Worm (Caenorhabditis elegans): ENCODE results near the gene H23N18.6.
"Not testable (repeated sequence)": the region's sequence is repeated elsewhere in the genome, so short reads cannot be mapped to it uniquely, and the experiment has no call there.

The H23N18.6 gene

DNA sequence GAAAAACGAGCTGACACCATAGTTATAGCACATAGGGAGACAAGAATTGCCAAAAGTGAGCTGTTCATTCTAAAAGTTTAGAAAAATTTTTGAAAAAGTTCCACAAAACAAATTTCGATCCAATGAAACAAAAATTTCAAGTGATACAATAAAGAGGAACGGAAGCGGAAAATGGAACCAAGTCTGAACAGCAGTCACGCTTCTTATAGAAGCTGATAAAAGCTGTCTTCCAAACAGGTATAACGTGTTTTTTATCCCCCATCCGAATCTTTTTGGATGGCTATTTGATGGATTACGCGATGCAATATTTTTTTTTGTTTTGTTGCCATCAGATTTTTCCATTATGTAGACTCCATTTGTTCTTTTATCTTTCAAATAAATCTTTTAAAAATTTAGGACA, 2.6 kb downstream of the H23N18.6 start, which contains the start of gene H23N18.5:
TSS of gene H23N18.5 (minus strand) at position 69 of the 400 bp plus-strand sequence.
- TF ChIP-seq ztf-4 (tag; optimal IDR thresholded peaks at IDR 0.05) (peak; percentile 10), mab-9 (GFP tag; IDR thresholded peaks at IDR 0.05) (no peak), blmp-1 (tag; optimal IDR thresholded peaks at IDR 0.05) (peak; percentile 10)

- peak; percentile 67 for TF ChIP-seq tbx-2 (tag; optimal IDR thresholded peaks at IDR 0.05)
- peak; percentile 41 for TF ChIP-seq lin-14 (GFP tag; optimal IDR thresholded peaks at IDR 0.05)
- TF ChIP-seq skn-1 (tag; optimal IDR thresholded peaks at IDR 0.05) = peak; percentile 52
- TF ChIP-seq unc-98 (GFP tag; IDR thresholded peaks at IDR 0.05) = no peak
- peak; percentile 35 for TF ChIP-seq nhr-90 (tag; optimal IDR thresholded peaks at IDR 0.05; ENCODE audit: poor library complexity)
- peak in 4 of 6 experiments; percentile 30 to 69 (median 49) for TF ChIP-seq elt-3 (tag; optimal IDR thresholded peaks at IDR 0.05)
- TF ChIP-seq nhr-20 (tag; optimal IDR thresholded peaks at IDR 0.05) = peak; percentile 86
- TF ChIP-seq nhr-71 (tag; optimal IDR thresholded peaks at IDR 0.05) = peak; percentile 66
- peak; percentile 48 for TF ChIP-seq snu-23 (GFP tag; optimal IDR thresholded peaks at IDR 0.05)
- TF ChIP-seq egl-13 (tag; optimal IDR thresholded peaks at IDR 0.05) = no peak
- TF ChIP-seq nhr-77 (tag; optimal IDR thresholded peaks at IDR 0.05) = no peak
- TF ChIP-seq lin-39 (tag; optimal IDR thresholded peaks at IDR 0.05) = no peak
- no peak for TF ChIP-seq rnt-1 (tag; optimal IDR thresholded peaks at IDR 0.05)
- TF ChIP-seq nhr-85 (tag) = peak; percentile 90
- TF ChIP-seq nhr-28 (tag; optimal IDR thresholded peaks at IDR 0.05) = peak; percentile 23
- TF ChIP-seq mep-1 (tag; optimal IDR thresholded peaks at IDR 0.05) = no peak
- no peak for TF ChIP-seq fkh-10 (GFP tag; optimal IDR thresholded peaks at IDR 0.05)
These were observed 6.3 kb downstream of the H23N18.6 start, which contains the start of gene ugt-13 for ce11 chrV:4908591-4908990. Gene ugt-13, plus strand, starts transcription at chrV:4908884.

ce11 chrV:4905953-4906352, 8.9 kb downstream of the H23N18.6 start, which contains the start of gene ugt-14:
Gene ugt-14, plus strand, starts transcription at chrV:4906253.
- no peak for TF ChIP-seq egl-27 (tag; optimal IDR thresholded peaks at IDR 0.05)
- no peak for TF ChIP-seq efl-1 (optimal IDR thresholded peaks at IDR 0.05)
- no peak for TF ChIP-seq efl-1 (GFP tag; optimal IDR thresholded peaks at IDR 0.05 in 1 of 2)

ce11 chrV:4903696-4904095, 11.2 kb downstream of the H23N18.6 start, which contains the start of gene ugt-8:
Gene ugt-8, plus strand, starts transcription at chrV:4903930.
- TF ChIP-seq nhr-20 (tag; optimal IDR thresholded peaks at IDR 0.05) = peak; percentile 41
- no peak for TF ChIP-seq efl-1 (optimal IDR thresholded peaks at IDR 0.05)
- TF ChIP-seq efl-1 (GFP tag; optimal IDR thresholded peaks at IDR 0.05 in 1 of 2) = peak in 1 of 2 experiments; percentile 53
- peak; percentile 12 for TF ChIP-seq snu-23 (GFP tag; optimal IDR thresholded peaks at IDR 0.05)
- no peak for TF ChIP-seq unc-62 (GFP tag; optimal IDR thresholded peaks at IDR 0.05)

DNA sequence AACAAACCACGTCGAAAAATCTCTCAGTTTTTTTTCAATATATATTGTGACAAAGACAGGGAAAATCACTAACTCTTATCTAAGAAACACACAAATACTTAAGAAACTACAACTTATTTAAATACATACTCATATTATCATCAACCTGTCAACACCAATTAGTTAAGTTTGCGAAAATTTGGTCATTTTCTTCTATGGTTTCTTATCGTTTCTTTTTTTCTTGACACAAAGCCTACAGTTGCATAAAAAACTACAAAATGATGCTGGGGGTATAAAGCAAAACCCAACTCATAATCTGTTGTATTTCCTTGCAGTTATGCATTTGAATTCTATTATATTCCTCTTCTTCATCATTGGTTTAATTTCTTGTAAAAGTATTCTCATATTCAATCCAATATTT, 13.8 kb downstream of the H23N18.6 start, which contains the start of gene ugt-67:
TSS of gene ugt-67 (plus strand) at position 301 of the 400 bp plus-strand sequence.
- TF ChIP-seq nhr-90 (tag; optimal IDR thresholded peaks at IDR 0.05; ENCODE audit: poor library complexity) = no peak
- TF ChIP-seq mep-1 (tag; optimal IDR thresholded peaks at IDR 0.05) = no peak
- TF ChIP-seq ceh-88 (GFP tag; IDR thresholded peaks at IDR 0.05) = no peak
- TF ChIP-seq lin-35 (GFP tag; optimal IDR thresholded peaks at IDR 0.05) = no peak
- no peak for TF ChIP-seq mab-9 (GFP tag; IDR thresholded peaks at IDR 0.05)

- not testable (repeated sequence) for TF ChIP-seq nhr-237 (tag; optimal IDR thresholded peaks at IDR 0.05); dpl-1 (GFP tag; optimal IDR thresholded peaks at IDR 0.05); unc-30 (tag; optimal IDR thresholded peaks at IDR 0.05)
These were observed 14.9 kb downstream of the H23N18.6 start, which contains the start of gene ugt-10 for ce11 chrV:4900020-4900419. Gene ugt-10, minus strand, starts transcription at chrV:4900120.

- TF ChIP-seq Y116A8C.19 (tag; optimal IDR thresholded peaks at IDR 0.05; ENCODE audit: borderline replicate concordance) (no peak), fkh-8 (tag; optimal IDR thresholded peaks at IDR 0.05) (no peak), elt-3 (tag; optimal IDR thresholded peaks at IDR 0.05) (peak in 3 of 6 experiments; percentile 58 to 84 (median 61)), lin-14 (GFP tag; optimal IDR thresholded peaks at IDR 0.05) (peak; percentile 32), lin-35 (GFP tag; optimal IDR thresholded peaks at IDR 0.05) (peak in 1 of 2 experiments; percentile 7), nhr-77 (tag; optimal IDR thresholded peaks at IDR 0.05) (peak; percentile 22), tbx-2 (tag; optimal IDR thresholded peaks at IDR 0.05) (peak; percentile 41), nhr-20 (tag; optimal IDR thresholded peaks at IDR 0.05) (peak; percentile 72), ztf-11 (tag; optimal IDR thresholded peaks at IDR 0.05) (no peak), ama-1 (optimal IDR thresholded peaks at IDR 0.05) (no peak), efl-1 (optimal IDR thresholded peaks at IDR 0.05) (no peak), efl-1 (GFP tag; optimal IDR thresholded peaks at IDR 0.05 in 1 of 2) (peak in 1 of 2 experiments; percentile 32), ceh-8 (GFP tag; optimal IDR thresholded peaks at IDR 0.05) (no peak), nhr-71 (tag; optimal IDR thresholded peaks at IDR 0.05) (peak; percentile 57), nhr-85 (tag) (peak; percentile 84), nhr-19 (GFP tag; conservative IDR thresholded peaks at IDR 0.05) (peak; percentile 36), snu-23 (GFP tag; optimal IDR thresholded peaks at IDR 0.05) (peak; percentile 34), grh-1 (GFP tag; IDR thresholded peaks at IDR 0.05) (no peak), nhr-90 (tag; optimal IDR thresholded peaks at IDR 0.05; ENCODE audit: poor library complexity) (peak; percentile 39), alr-1 (tag; optimal IDR thresholded peaks at IDR 0.05; ENCODE audit: borderline replicate concordance) (no peak), nhr-84 (tag; optimal IDR thresholded peaks at IDR 0.05) (no peak)
These were observed 19.1 kb downstream of the H23N18.6 start, which contains the start of gene ugt-9 for ce11 chrV:4895744-4896143. Gene ugt-9, plus strand, starts transcription at chrV:4896048.
